Worm (Caenorhabditis elegans) whole organism, mixed stage, embryonic: ENCODE results near the gene nhr-218.

Experiments
- blmp-1 ChIP-seq: fragments of 150-350 bp; optimal IDR thresholded peaks from 2 replicates; lab custom pipeline; 2014; ENCODE audit warnings: missing biosample characterization, missing genetic modification characterization
- ceh-39 ChIP-seq: fragments of 150-350 bp; optimal IDR thresholded peaks from 2 replicates; lab custom pipeline; 2014; ENCODE audit warnings: missing biosample characterization, missing genetic modification characterization
- ceh-43 ChIP-seq: fragments of 200-800 bp; sonication (Bioruptor generic); optimal IDR thresholded peaks from 2 replicates; lab custom pipeline; 2018; ENCODE audit warnings: mild to moderate bottlenecking, missing genetic modification characterization, moderate library complexity, missing compliant biosample characterization
- ces-1 ChIP-seq: fragments of 150-350 bp; optimal IDR thresholded peaks from 2 replicates; lab custom pipeline; 2014; ENCODE audit warnings: missing biosample characterization, missing genetic modification reagents, missing genetic modification characterization
- elt-1 ChIP-seq: sonication (generic microtip); optimal IDR thresholded peaks from 2 replicates; lab custom pipeline; 2017; ENCODE audit warnings: missing genetic modification characterization, mild to moderate bottlenecking, missing compliant biosample characterization, antibody characterized with exemption, moderate library complexity, borderline replicate concordance; ENCODE audit not compliant: insufficient read depth
- lin-13 ChIP-seq: fragments of 150-350 bp; optimal IDR thresholded peaks from 2 replicates; lab custom pipeline; 2014; ENCODE audit warnings: missing biosample characterization, missing genetic modification characterization
- lsy-2 ChIP-seq: fragments of 150-350 bp; optimal IDR thresholded peaks from 2 replicates; lab custom pipeline; 2014; ENCODE audit warnings: missing biosample characterization, missing genetic modification characterization
- nhr-28 ChIP-seq: fragments of 150-350 bp; optimal IDR thresholded peaks from 2 replicates; lab custom pipeline; 2014; ENCODE audit warnings: missing biosample characterization, missing genetic modification characterization
- nhr-76 ChIP-seq: sonication (generic microtip); optimal IDR thresholded peaks from 2 replicates; lab custom pipeline; 2017; ENCODE audit warnings: missing biosample characterization, missing genetic modification characterization
- unc-62 ChIP-seq: fragments of 150-350 bp; optimal IDR thresholded peaks from 2 replicates; lab custom pipeline; 2014; ENCODE audit warnings: missing biosample characterization, missing genetic modification reagents, missing genetic modification characterization

ce11 chrV:16259684-16260083 is 1.4 kb downstream of the nhr-218 start, which contains the start of gene nhr-127:
- TF ChIP-seq ceh-39 (tag; lab: Kevin White, UChicago) = no peak
- no peak for TF ChIP-seq elt-1 (tag; lab: Kevin White, UChicago)
- TF ChIP-seq blmp-1 = no peak
- TF ChIP-seq unc-62 (GFP tag; lab: Kevin White, UChicago) = no peak
- no peak for TF ChIP-seq lin-13 (tag; lab: Kevin White, UChicago)
- TF ChIP-seq lsy-2 (tag; lab: Kevin White, UChicago) = no peak
- no peak for TF ChIP-seq nhr-76
- TF ChIP-seq ceh-43 (GFP tag; lab: Kevin White, UChicago) = no peak
- no peak for TF ChIP-seq ces-1
- TF ChIP-seq nhr-28 (tag; lab: Kevin White, UChicago) = no peak
